Worm (Caenorhabditis elegans): ENCODE results near the gene Y17D7C.6.

The Y17D7C.6 gene

ce11 chrV:18695469-18695868, 14.1 kb upstream of the Y17D7C.6 start:
- TF ChIP-seq alr-1 (tag; optimal IDR thresholded peaks at IDR 0.05), result no peak
- no peak for TF ChIP-seq sma-9 (GFP tag; optimal IDR thresholded peaks at IDR 0.05)
- TF ChIP-seq sma-9 (tag; optimal IDR thresholded peaks at IDR 0.05), result no peak
- no peak for TF ChIP-seq snpc-4 (tag; optimal IDR thresholded peaks at IDR 0.05)
- no peak for TF ChIP-seq unc-62 (GFP tag; optimal IDR thresholded peaks at IDR 0.05)
- no peak for TF ChIP-seq mdl-1 (tag; optimal IDR thresholded peaks at IDR 0.05)
- TF ChIP-seq nhr-12 (tag; optimal IDR thresholded peaks at IDR 0.05), result no peak
- TF ChIP-seq C34F6.9 (tag; optimal IDR thresholded peaks at IDR 0.05), result no peak
- no peak for TF ChIP-seq mab-5 (tag; optimal IDR thresholded peaks at IDR 0.05)
- TF ChIP-seq nhr-25 (tag; optimal IDR thresholded peaks at IDR 0.05), result no peak

- TF ChIP-seq ama-1 (optimal IDR thresholded peaks at IDR 0.05) (no peak), nhr-10 (tag; optimal IDR thresholded peaks at IDR 0.05) (no peak), peb-1 (tag; optimal IDR thresholded peaks at IDR 0.05) (no peak), sma-9 (GFP tag; optimal IDR thresholded peaks at IDR 0.05) (no peak), sma-9 (tag; optimal IDR thresholded peaks at IDR 0.05) (no peak), fos-1 (tag; optimal IDR thresholded peaks at IDR 0.05) (no peak), mdl-1 (tag; optimal IDR thresholded peaks at IDR 0.05) (no peak), crh-2 (tag; optimal IDR thresholded peaks at IDR 0.05) (no peak), F13H6.1 (tag; optimal IDR thresholded peaks at IDR 0.05) (no peak), aly-2 (tag; optimal IDR thresholded peaks at IDR 0.05) (no peak), egl-27 (tag; optimal IDR thresholded peaks at IDR 0.05) (no peak), skn-1 (tag; optimal IDR thresholded peaks at IDR 0.05) (no peak), nhr-129 (tag; optimal IDR thresholded peaks at IDR 0.05) (no peak), lin-13 (GFP tag; optimal IDR thresholded peaks at IDR 0.05) (no peak), nhr-237 (tag; optimal IDR thresholded peaks at IDR 0.05) (no peak), mbf-1 (tag; optimal IDR thresholded peaks at IDR 0.05) (no peak), nhr-12 (tag; optimal IDR thresholded peaks at IDR 0.05) (no peak), nhr-21 (tag; optimal IDR thresholded peaks at IDR 0.05) (no peak), Y55F3AM.14 (GFP tag; optimal IDR thresholded peaks at IDR 0.05) (no peak), lin-39 (tag; optimal IDR thresholded peaks at IDR 0.05) (no peak)
Measured at ce11 chrV:18699326-18699725, 10.3 kb upstream of the Y17D7C.6 start, which contains the start of gene nhr-241. Gene nhr-241, plus strand, starts transcription at chrV:18699451.

- TF ChIP-seq ceh-82 (tag; optimal IDR thresholded peaks at IDR 0.05) (no peak), R02D3.7 (tag; optimal IDR thresholded peaks at IDR 0.05) (no peak), nhr-10 (tag; optimal IDR thresholded peaks at IDR 0.05) (no peak), C34F6.9 (tag; optimal IDR thresholded peaks at IDR 0.05) (no peak), alr-1 (tag; optimal IDR thresholded peaks at IDR 0.05) (no peak), Y55F3AM.14 (GFP tag; optimal IDR thresholded peaks at IDR 0.05) (no peak), sma-9 (GFP tag; optimal IDR thresholded peaks at IDR 0.05) (no peak), sma-9 (tag; optimal IDR thresholded peaks at IDR 0.05) (no peak), mab-5 (tag; optimal IDR thresholded peaks at IDR 0.05) (no peak), elt-3 (tag; optimal IDR thresholded peaks at IDR 0.05) (no peak), sma-3 (GFP tag; optimal IDR thresholded peaks at IDR 0.05) (peak; percentile 62), lin-13 (GFP tag; optimal IDR thresholded peaks at IDR 0.05) (no peak), gmeb-1 (tag; optimal IDR thresholded peaks at IDR 0.05) (peak; percentile 19), fos-1 (tag; optimal IDR thresholded peaks at IDR 0.05) (peak; percentile 46), zag-1 (tag; optimal IDR thresholded peaks at IDR 0.05) (no peak), lin-11 (tag; optimal IDR thresholded peaks at IDR 0.05) (no peak), F13H6.1 (tag; optimal IDR thresholded peaks at IDR 0.05) (no peak)
Measured at ce11 chrV:18701306-18701705, 8.3 kb upstream of the Y17D7C.6 start, which contains the start of gene Y69H2.9. Gene Y69H2.9, plus strand, starts transcription at chrV:18701538.

- TF ChIP-seq skn-1 (tag; optimal IDR thresholded peaks at IDR 0.05) (no peak), nhr-11 (tag; optimal IDR thresholded peaks at IDR 0.05) (no peak), lin-11 (tag; optimal IDR thresholded peaks at IDR 0.05) (no peak), C34F6.9 (tag; optimal IDR thresholded peaks at IDR 0.05) (no peak), unc-55 (GFP tag; optimal IDR thresholded peaks at IDR 0.05) (no peak), nhr-129 (tag; optimal IDR thresholded peaks at IDR 0.05) (no peak), alr-1 (tag; optimal IDR thresholded peaks at IDR 0.05) (no peak), mdl-1 (tag; optimal IDR thresholded peaks at IDR 0.05) (no peak)
Measured at ce11 chrV:18705319-18706062, 4.1 kb upstream of the Y17D7C.6 start.

All from whole organism, L2 larva.